Fruit fly (Drosophila melanogaster) Kc167 (cell line): ENCODE measurements around the gene dor.

Source experiments
- Myc ChIP-seq: fragments of >200 bp; optimal IDR thresholded peaks from 2 replicates; lab custom pipeline; 2017; ENCODE audit warnings: missing external identifiers
- Sin3A ChIP-seq: fragments of >200 bp; optimal IDR thresholded peaks from 2 replicates; lab custom pipeline; 2018; ENCODE audit warnings: missing external identifiers
- h ChIP-seq: fragments of >200 bp; optimal IDR thresholded peaks from 3 replicates; lab custom pipeline; 2018; ENCODE audit warnings: missing external identifiers
- psq ChIP-seq: fragments of >200 bp; optimal IDR thresholded peaks from 2 replicates; lab custom pipeline; 2017; ENCODE audit warnings: missing external identifiers
- ttk ChIP-seq: sonication (Bioruptor generic); optimal IDR thresholded peaks from 2 replicates; lab custom pipeline; 2017; ENCODE audit warnings: missing external identifiers

DNA sequence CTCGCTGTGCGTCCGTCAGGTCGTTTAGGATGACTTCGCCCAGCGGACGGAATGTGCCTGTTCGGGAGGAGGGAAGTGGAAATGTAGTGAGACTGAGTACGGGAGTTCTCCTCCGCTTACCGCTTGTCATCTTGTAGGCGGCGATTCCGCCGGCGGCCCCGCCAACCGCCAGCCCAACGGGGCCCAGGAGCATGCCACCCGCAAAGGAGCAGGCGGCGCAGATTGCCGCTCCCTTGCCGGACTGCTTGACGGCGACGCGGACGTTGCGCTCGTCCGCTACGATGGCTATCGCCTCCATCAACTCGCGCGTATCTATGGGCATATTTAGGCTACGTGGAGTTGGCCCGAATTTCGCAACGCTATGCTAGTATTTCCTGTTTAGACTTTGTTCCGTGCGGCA, 3.8 kb downstream of the dor start, which contains the start of gene Mur2B:
- TF ChIP-seq ttk (no peak), h (lab: Kevin White, UChicago) (no peak), psq (lab: Kevin White, UChicago) (no peak), Myc (lab: Kevin White, UChicago) (no peak), Sin3A (lab: Kevin White, UChicago) (no peak)
